Fruit fly (Drosophila melanogaster): ENCODE data around the gene Idh.

Gene Idh

DNA sequence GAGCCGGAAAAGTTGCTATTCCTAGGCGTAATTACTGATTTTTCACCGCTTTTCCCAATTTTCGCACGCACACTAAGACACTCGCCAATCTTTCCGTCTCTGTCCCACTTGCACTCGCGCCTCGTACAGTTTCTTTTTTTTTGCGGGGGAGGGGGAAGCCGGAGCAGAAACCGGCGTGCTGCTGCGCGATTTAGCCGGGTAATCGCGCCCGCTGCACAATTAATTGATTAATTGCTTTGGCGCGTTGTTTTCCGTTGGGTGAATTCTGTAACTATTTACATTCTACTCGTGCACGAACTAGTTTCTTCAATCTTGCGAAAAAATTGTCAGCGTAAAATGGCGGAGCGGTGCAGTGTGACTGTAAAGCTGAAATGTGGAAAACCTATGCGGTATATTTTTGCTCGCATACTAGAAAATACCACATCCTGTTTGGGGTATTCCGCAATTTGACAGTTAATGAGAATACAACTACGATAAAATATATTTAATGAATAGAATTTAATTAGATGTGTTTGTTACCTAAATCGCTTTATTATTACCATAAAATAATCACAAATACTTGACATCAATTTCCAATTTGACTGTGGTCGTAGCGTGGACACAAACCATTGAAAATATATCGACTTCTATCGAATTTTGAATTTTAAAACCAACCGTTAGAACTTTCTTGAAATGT lies 45.4 kb downstream of the Idh start, which contains the start of gene Cpsf6 (continued):
- TF ChIP-seq scrt (GFP tag; optimal IDR thresholded peaks at IDR 0.05): peak; percentile 1
- TF ChIP-seq D19B (GFP tag; optimal IDR thresholded peaks at IDR 0.05): peak; percentile 49
- no peak for TF ChIP-seq fu2 (GFP tag; optimal IDR thresholded peaks at IDR 0.05)
- TF ChIP-seq crol (GFP tag; IDR thresholded peaks at IDR 0.05): peak; percentile 94
- TF ChIP-seq sqz (GFP tag; optimal IDR thresholded peaks at IDR 0.05): peak; percentile 74
- peak; percentile 52 for TF ChIP-seq CG17359 (tag; optimal IDR thresholded peaks at IDR 0.05)
- no peak for TF ChIP-seq CG10274 (GFP tag; optimal IDR thresholded peaks at IDR 0.05)
- no peak for TF ChIP-seq Asciz (GFP tag; optimal IDR thresholded peaks at IDR 0.05)
- TF ChIP-seq nerfin-1 (tag; optimal IDR thresholded peaks at IDR 0.05): peak; percentile 42
- TF ChIP-seq D19A (tag; optimal IDR thresholded peaks at IDR 0.05): peak; percentile 37
- TF ChIP-seq bsh (GFP tag; optimal IDR thresholded peaks at IDR 0.05): peak in 1 of 2 experiments; percentile 74
- TF ChIP-seq Sry-δ (GFP tag; optimal IDR thresholded peaks at IDR 0.05): peak; percentile 41
- TF ChIP-seq Mes4 (GFP tag; optimal IDR thresholded peaks at IDR 0.05): no peak
- TF ChIP-seq Sox100B (GFP tag; optimal IDR thresholded peaks at IDR 0.05): peak; percentile 35
- TF ChIP-seq wor (GFP tag; IDR thresholded peaks at IDR 0.05): no peak
- TF ChIP-seq lmd (GFP tag; IDR thresholded peaks at IDR 0.05): peak; percentile 44; the same call in 1 of the 2 replicates
- TF ChIP-seq Dek (tag; optimal IDR thresholded peaks at IDR 0.05): peak; percentile 65
- TF ChIP-seq CG12155 (GFP tag; optimal IDR thresholded peaks at IDR 0.05): peak; percentile 44
- peak; percentile 77 for TF ChIP-seq Xrp1 (GFP tag; IDR thresholded peaks at IDR 0.05)
- TF ChIP-seq CG8089 (GFP tag; optimal IDR thresholded peaks at IDR 0.05): peak; percentile 25
- TF ChIP-seq inv (GFP tag; IDR thresholded peaks at IDR 0.05; ENCODE audit: partially characterized antibody): no peak; the same call in 1 of the 2 replicates
- TF ChIP-seq Six4 (GFP tag; optimal IDR thresholded peaks at IDR 0.05): no peak
- peak; percentile 56 for TF ChIP-seq CG7928 (GFP tag; optimal IDR thresholded peaks at IDR 0.05)
- peak; percentile 30 for TF ChIP-seq mam (GFP tag; optimal IDR thresholded peaks at IDR 0.05)
- no peak for TF ChIP-seq Side (GFP tag; optimal IDR thresholded peaks at IDR 0.05)
- TF ChIP-seq toy (GFP tag; IDR thresholded peaks at IDR 0.05): no peak
- TF ChIP-seq CG31388 (GFP tag; optimal IDR thresholded peaks at IDR 0.05): peak; percentile 24
- TF ChIP-seq Optix (GFP tag; IDR thresholded peaks at IDR 0.05): no peak
- no peak for TF ChIP-seq CG3163 (GFP tag; optimal IDR thresholded peaks at IDR 0.05)
- TF ChIP-seq hth (optimal IDR thresholded peaks at IDR 0.05): no peak
- no peak for TF ChIP-seq CG11398 (GFP tag; optimal IDR thresholded peaks at IDR 0.05)
- TF ChIP-seq ftz-f1 (GFP tag; optimal IDR thresholded peaks at IDR 0.05): no peak
- peak; percentile 76 for TF ChIP-seq CG17328 (GFP tag; IDR thresholded peaks at IDR 0.05)
- TF ChIP-seq slou (GFP tag; optimal IDR thresholded peaks at IDR 0.05): no peak
- peak; percentile 57 for TF ChIP-seq CG13296 (GFP tag; optimal IDR thresholded peaks at IDR 0.05)
- peak; percentile 66 for TF ChIP-seq Fer3 (tag; optimal IDR thresholded peaks at IDR 0.05)
- no peak for TF ChIP-seq Dfd (GFP tag; optimal IDR thresholded peaks at IDR 0.05)
- no peak for TF ChIP-seq NC2β (GFP tag; optimal IDR thresholded peaks at IDR 0.05)
- peak; percentile 31 for TF ChIP-seq mirr (GFP tag; optimal IDR thresholded peaks at IDR 0.05)
- no peak for TF ChIP-seq run (tag; optimal IDR thresholded peaks at IDR 0.05)
- peak; percentile 44 for TF ChIP-seq CG10147 (GFP tag; optimal IDR thresholded peaks at IDR 0.05)
- TF ChIP-seq dm (GFP tag; optimal IDR thresholded peaks at IDR 0.05): peak; percentile 49
- peak in 1 of 3 experiments; percentile 62 for TF ChIP-seq lola (GFP tag; optimal IDR thresholded peaks at IDR 0.05)
- no peak for TF ChIP-seq knrl (GFP tag; IDR thresholded peaks at IDR 0.05; ENCODE audit: partially characterized antibody)
- peak; percentile 57 for TF ChIP-seq CG12942 (GFP tag; optimal IDR thresholded peaks at IDR 0.05)
- peak; percentile 54 for TF ChIP-seq Ptx1 (GFP tag; IDR thresholded peaks at IDR 0.05)
- no peak for TF ChIP-seq pum (GFP tag; optimal IDR thresholded peaks at IDR 0.05)
- peak; percentile 46 for TF ChIP-seq CG3838 (GFP tag; optimal IDR thresholded peaks at IDR 0.05)
- TF ChIP-seq CG6854 (GFP tag; optimal IDR thresholded peaks at IDR 0.05): no peak
- peak; percentile 60 for TF ChIP-seq CG12659 (GFP tag; optimal IDR thresholded peaks at IDR 0.05)

Data from whole organism, embryonic.